Fruit fly (Drosophila melanogaster) whole organism, larva: Measurements from ENCODE around the gene dsh.

Source experiments
- noc ChIP-seq: fragments of 200-800 bp; sonication (Bioruptor generic); optimal IDR thresholded peaks from 3 replicates; lab custom pipeline; 2019; ENCODE audit warnings: missing biosample characterization, mild to moderate bottlenecking, missing genetic modification characterization, moderate library complexity

dsh gene

dm6 chrX:11382588-11382987 lies 26.9 kb downstream of the dsh start:
- no peak for TF ChIP-seq noc

- TF ChIP-seq noc, result no peak
Observed at dm6 chrX:11383530-11383929, 27.8 kb downstream of the dsh start.

dm6 chrX:11384023-11384444 lies 28.4 kb downstream of the dsh start:
- peak; percentile 45 for TF ChIP-seq noc

dm6 chrX:11385498-11385897 lies 29.8 kb downstream of the dsh start:
- no peak for TF ChIP-seq noc

dm6 chrX:11389494-11390447 lies 34.1 kb downstream of the dsh start:
- TF ChIP-seq noc, result no peak

dm6 chrX:11390625-11391363 lies 35.1 kb downstream of the dsh start:
- TF ChIP-seq noc, result peak; percentile 76

- TF ChIP-seq noc, result peak; percentile 52
Observed at dm6 chrX:11391364-11391915, 35.8 kb downstream of the dsh start.

dm6 chrX:11393003-11393620 lies 37.4 kb downstream of the dsh start:
- TF ChIP-seq noc, result no peak

dm6 chrX:11404247-11404646 lies 48.6 kb downstream of the dsh start:
- TF ChIP-seq noc, result no peak
